Fruit fly (Drosophila melanogaster): Measurements from ENCODE around the gene CG9399.
A peak's percentile ranks its signal among the peaks of the same experiment; 100 is the strongest.

The CG9399 gene

DNA sequence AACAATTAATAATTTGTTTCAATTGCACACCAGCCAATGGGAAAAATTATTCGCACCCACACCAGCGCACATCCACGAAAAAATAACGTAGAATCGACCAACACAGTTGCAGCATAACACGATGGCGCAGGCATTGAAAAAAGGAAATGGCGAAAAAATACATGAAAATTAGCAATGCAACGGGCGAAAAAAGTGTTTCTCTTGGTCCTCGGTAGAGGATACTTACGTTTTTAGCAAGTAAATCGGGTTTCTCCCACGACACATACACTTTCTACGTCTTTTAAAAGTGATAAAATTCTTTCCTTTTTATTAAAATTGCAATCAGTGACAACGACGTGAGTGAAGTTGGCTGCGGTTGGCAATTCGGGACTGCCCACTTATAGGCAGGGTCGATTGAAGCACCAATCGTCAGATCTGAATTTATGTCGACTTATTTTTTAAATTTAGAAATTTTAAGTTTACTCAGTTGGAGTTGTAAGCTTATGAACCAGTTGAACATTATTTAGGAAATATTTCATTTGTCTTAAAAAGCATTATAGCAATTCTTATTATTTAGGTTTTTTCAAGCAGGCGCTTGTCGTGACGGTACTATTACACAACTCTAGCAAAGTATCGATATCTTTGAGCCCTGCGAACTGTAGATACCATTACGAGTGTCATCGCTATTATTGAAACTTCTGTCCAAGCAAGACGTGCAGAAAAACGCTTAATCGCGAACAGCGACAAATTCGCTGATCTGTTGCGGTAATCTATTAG is 3.5 kb upstream of the CG9399 start, which contains the start of the genes Kap-alpha3 and Son (continued):
- TF ChIP-seq knrl (GFP tag; IDR thresholded peaks at IDR 0.05; ENCODE audit: partially characterized antibody) = peak; percentile 91
- peak; percentile 83 for TF ChIP-seq CG3065 (GFP tag; optimal IDR thresholded peaks at IDR 0.05)
- TF ChIP-seq CG13424 (tag; optimal IDR thresholded peaks at IDR 0.05) = peak; percentile 89
- peak; percentile 75 for TF ChIP-seq CG31388 (GFP tag; optimal IDR thresholded peaks at IDR 0.05)
- TF ChIP-seq stc (GFP tag; IDR thresholded peaks at IDR 0.05) = peak; percentile 83
- peak; percentile 93 for TF ChIP-seq Hey (tag; optimal IDR thresholded peaks at IDR 0.05)
- peak; percentile 72 for TF ChIP-seq CG5953 (GFP tag; IDR thresholded peaks at IDR 0.05)
- peak; percentile 94 for TF ChIP-seq CG9609 (GFP tag; optimal IDR thresholded peaks at IDR 0.05)
- peak; percentile 87 for TF ChIP-seq CG14441 (GFP tag; IDR thresholded peaks at IDR 0.05)
- no peak for TF ChIP-seq CG1832 (GFP tag; optimal IDR thresholded peaks at IDR 0.05)
- peak; percentile 29; the same call in 1 of the 2 replicates for TF ChIP-seq crol (GFP tag; IDR thresholded peaks at IDR 0.05)
- TF ChIP-seq CG9215 (GFP tag; IDR thresholded peaks at IDR 0.05) = peak; percentile 90
- TF ChIP-seq CG10979 (tag; optimal IDR thresholded peaks at IDR 0.05) = peak; percentile 79
- TF ChIP-seq grau (tag; optimal IDR thresholded peaks at IDR 0.05) = peak; percentile 88
- TF ChIP-seq sqz (GFP tag; optimal IDR thresholded peaks at IDR 0.05) = peak; percentile 92
- peak; percentile 85 for TF ChIP-seq en (GFP tag; optimal IDR thresholded peaks at IDR 0.05)
- peak; percentile 86 to 95 for TF ChIP-seq dpn (GFP tag; optimal IDR thresholded peaks at IDR 0.05)
- TF ChIP-seq sna (GFP tag; IDR thresholded peaks at IDR 0.05; ENCODE audit: partially characterized antibody) = peak; percentile 82
- peak; percentile 93 for TF ChIP-seq CG8944 (GFP tag; optimal IDR thresholded peaks at IDR 0.05)

DNA sequence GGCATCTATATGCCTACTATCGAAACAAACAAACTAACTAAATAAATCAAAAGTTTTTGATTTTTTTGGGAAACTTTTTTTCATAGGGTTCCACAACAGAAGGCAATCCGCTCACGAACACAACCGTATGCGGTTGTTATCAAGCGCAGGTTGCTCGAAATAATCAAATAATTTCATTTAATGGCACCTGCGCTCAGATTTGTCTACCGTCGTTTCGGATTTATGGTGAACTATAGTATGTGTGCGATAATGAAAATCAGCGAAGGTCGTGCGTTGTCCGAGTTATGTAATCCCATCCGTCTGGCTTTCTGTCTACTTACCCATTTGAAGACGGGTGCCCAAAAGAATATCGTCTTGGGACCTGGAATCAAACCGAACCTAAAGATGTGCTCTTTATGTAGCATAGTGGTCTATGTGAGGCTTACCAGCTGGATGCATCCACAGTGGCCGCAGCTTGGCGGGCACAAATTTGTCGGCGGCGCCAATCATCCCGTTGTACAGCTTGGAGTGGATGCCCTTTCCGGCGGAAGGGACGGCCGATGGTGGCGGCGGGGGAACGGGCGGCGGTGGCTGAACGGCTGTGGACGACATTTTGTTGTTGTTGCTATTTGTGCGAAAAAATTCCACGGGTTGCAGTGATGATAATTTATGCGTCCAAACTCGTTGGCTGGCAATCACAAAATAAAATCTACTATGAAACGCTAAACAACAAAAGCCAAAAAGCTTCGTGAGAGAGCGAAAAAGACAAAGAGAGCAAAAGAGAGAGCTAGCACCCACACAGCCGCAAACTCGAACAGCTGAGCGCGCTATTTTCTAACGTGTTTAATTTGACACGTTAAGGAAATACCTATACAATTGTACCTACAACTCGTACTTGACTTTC is 841 bp downstream of the CG9399 start:
- no peak for TF ChIP-seq HmgD (GFP tag; optimal IDR thresholded peaks at IDR 0.05)
- no peak for TF ChIP-seq nau (GFP tag; optimal IDR thresholded peaks at IDR 0.05)
- no peak for TF ChIP-seq CG4730 (GFP tag; IDR thresholded peaks at IDR 0.05)
- no peak for TF ChIP-seq Drgx (GFP tag; IDR thresholded peaks at IDR 0.05)
- TF ChIP-seq CG4328 (GFP tag; optimal IDR thresholded peaks at IDR 0.05) = no peak
- TF ChIP-seq CG13123 (GFP tag; optimal IDR thresholded peaks at IDR 0.05) = no peak
- TF ChIP-seq her (GFP tag; optimal IDR thresholded peaks at IDR 0.05) = no peak
- no peak for TF ChIP-seq Blimp-1 (GFP tag; optimal IDR thresholded peaks at IDR 0.05)
- TF ChIP-seq CG34422 (GFP tag; IDR thresholded peaks at IDR 0.05) = peak; percentile 63; the same call in 1 of the 3 replicates
- peak; percentile 11; the same call in 1 of the 2 replicates for TF ChIP-seq inv (GFP tag; IDR thresholded peaks at IDR 0.05; ENCODE audit: partially characterized antibody)
- TF ChIP-seq CG18599 (GFP tag; optimal IDR thresholded peaks at IDR 0.05) = peak; percentile 19
- TF ChIP-seq Gsc (GFP tag; IDR thresholded peaks at IDR 0.05) = no peak
- TF ChIP-seq gem (tag; optimal IDR thresholded peaks at IDR 0.05) = no peak
- peak; percentile 21 for TF ChIP-seq fd64A (GFP tag; optimal IDR thresholded peaks at IDR 0.05)
- peak; percentile 3 for TF ChIP-seq CG4707 (GFP tag; optimal IDR thresholded peaks at IDR 0.05)
- no peak for TF ChIP-seq corto (GFP tag; optimal IDR thresholded peaks at IDR 0.05)
- 0 out of 2 replicates have a peak, but pooled peaks have one; percentile 27 for TF ChIP-seq CG14014 (GFP tag; IDR thresholded peaks at IDR 0.05)
- peak; percentile 38; the same call in 1 of the 2 replicates for TF ChIP-seq CG32532 (GFP tag; IDR thresholded peaks at IDR 0.05)
- peak; percentile 12 for TF ChIP-seq CG17385 (GFP tag; optimal IDR thresholded peaks at IDR 0.05)
- TF ChIP-seq lola (GFP tag; optimal IDR thresholded peaks at IDR 0.05) = no peak
- TF ChIP-seq az2 (GFP tag; optimal IDR thresholded peaks at IDR 0.05) = no peak
- 0 out of 2 replicates have a peak, but pooled peaks have one; percentile 32 for TF ChIP-seq Rfx (GFP tag; IDR thresholded peaks at IDR 0.05)
- TF ChIP-seq slbo (GFP tag; IDR thresholded peaks at IDR 0.05) = peak; percentile 19
- TF ChIP-seq usp (GFP tag; optimal IDR thresholded peaks at IDR 0.05) = no peak
- no peak for TF ChIP-seq pho (GFP tag; optimal IDR thresholded peaks at IDR 0.05)
- TF ChIP-seq sc (optimal IDR thresholded peaks at IDR 0.05) = no peak
- no peak for TF ChIP-seq sc (GFP tag; optimal IDR thresholded peaks at IDR 0.05)
- peak; percentile 53 for TF ChIP-seq lab (GFP tag; optimal IDR thresholded peaks at IDR 0.05)

Data from whole organism, embryonic.